Worm (Caenorhabditis elegans) whole organism, L1 larva: Measurements from ENCODE around the gene F07F6.8.

Experiments
- C34B4.2 ChIP-seq: sonication (generic microtip); optimal IDR thresholded peaks from 2 replicates; lab custom pipeline; 2017; ENCODE audit warnings: mild to moderate bottlenecking, missing genetic modification characterization, missing compliant biosample characterization
- alr-1 ChIP-seq: fragments of 200-800 bp; sonication (Bioruptor generic); optimal IDR thresholded peaks from 2 replicates; lab custom pipeline; 2018; ENCODE audit warnings: borderline replicate concordance, mild to moderate bottlenecking, missing genetic modification characterization, missing compliant biosample characterization
- aly-2 ChIP-seq: fragments of 150-350 bp; optimal IDR thresholded peaks from 2 replicates; lab custom pipeline; 2014; ENCODE audit warnings: missing biosample characterization, missing genetic modification characterization
- blmp-1 ChIP-seq: fragments of 150-350 bp; optimal IDR thresholded peaks from 2 replicates; lab custom pipeline; 2014; ENCODE audit warnings: missing biosample characterization, missing genetic modification characterization
- ceh-63 ChIP-seq: fragments of 200-800 bp; sonication (Bioruptor generic); optimal IDR thresholded peaks from 2 replicates; lab custom pipeline; 2018; ENCODE audit warnings: mild to moderate bottlenecking, missing genetic modification characterization, missing compliant biosample characterization
- ceh-90 ChIP-seq: sonication (generic microtip); optimal IDR thresholded peaks from 2 replicates; lab custom pipeline; 2016; ENCODE audit warnings: missing genetic modification characterization, missing compliant biosample characterization
- ces-1 ChIP-seq: fragments of 150-350 bp; optimal IDR thresholded peaks from 2 replicates; lab custom pipeline; 2014; ENCODE audit warnings: missing biosample characterization, missing genetic modification reagents, missing genetic modification characterization
- dsc-1 ChIP-seq: sonication (generic microtip); optimal IDR thresholded peaks from 2 replicates; lab custom pipeline; 2016; ENCODE audit warnings: mild to moderate bottlenecking, missing genetic modification characterization, missing compliant biosample characterization
- efl-1 ChIP-seq, 4 experiments: fragments of 150-350 bp; optimal IDR thresholded peaks in 3 of 4; peaks in 1 of 4; 1 replicate in 1 of 4; 2 replicates in 3 of 4; lab custom pipeline; 2014; ENCODE audit warnings: missing biosample characterization in 2 of 4, missing genetic modification characterization in 2 of 4, missing genetic modification reagents in 2 of 4
- efl-3 ChIP-seq: fragments of 200-800 bp; sonication (Bioruptor generic); optimal IDR thresholded peaks from 2 replicates; lab custom pipeline; 2018; ENCODE audit warnings: mild to moderate bottlenecking, missing genetic modification characterization, missing compliant biosample characterization
- egl-13 ChIP-seq: sonication (generic microtip); optimal IDR thresholded peaks from 2 replicates; lab custom pipeline; 2016; ENCODE audit warnings: missing genotype, missing genetic modification reagents, missing genetic modification characterization, missing compliant biosample characterization
- egl-27 ChIP-seq, 2 experiments: fragments of 150-350 bp in 1 of 2; sonication (generic microtip); optimal IDR thresholded peaks; 3 replicates each; lab custom pipeline; 2017 to 2018; ENCODE audit warnings: missing biosample characterization in 2 of 2, missing genetic modification characterization in 2 of 2, missing genetic modification reagents in 2 of 2
- fos-1 ChIP-seq: fragments of 150-350 bp; optimal IDR thresholded peaks from 2 replicates; lab custom pipeline; 2014; ENCODE audit warnings: missing biosample characterization, missing genetic modification characterization
- grh-1 ChIP-seq: fragments of 200-800 bp; sonication (Bioruptor generic); IDR thresholded peaks from 2 replicates; pipeline ENCODE4 v1.3.6; 2022; ENCODE audit warnings: missing genetic modification reagents, missing genetic modification characterization, missing compliant biosample characterization
- hlh-17 ChIP-seq: fragments of 200-800 bp; sonication (Bioruptor generic); optimal IDR thresholded peaks from 2 replicates; lab custom pipeline; 2018; ENCODE audit warnings: missing genetic modification characterization, mild to moderate bottlenecking, missing compliant biosample characterization, moderate library complexity, borderline replicate concordance
- hpl-2 ChIP-seq: fragments of 150-350 bp; optimal IDR thresholded peaks from 2 replicates; lab custom pipeline; 2014; ENCODE audit warnings: missing biosample characterization, missing genetic modification reagents, missing genetic modification characterization
- irx-1 ChIP-seq: sonication (generic microtip); optimal IDR thresholded peaks from 2 replicates; lab custom pipeline; 2016; ENCODE audit warnings: missing genetic modification characterization, missing compliant biosample characterization
- isw-1 ChIP-seq: fragments of 200-800 bp; sonication (Bioruptor generic); IDR thresholded peaks from 2 replicates; pipeline ENCODE4 v1.3.6; 2022; ENCODE audit warnings: missing genetic modification characterization, missing compliant biosample characterization
- jun-1 ChIP-seq: fragments of 150-350 bp; optimal IDR thresholded peaks from 2 replicates; lab custom pipeline; 2014; ENCODE audit warnings: missing biosample characterization, missing genetic modification reagents, missing genetic modification characterization
- lin-39 ChIP-seq: fragments of 150-350 bp; optimal IDR thresholded peaks from 2 replicates; lab custom pipeline; 2014; ENCODE audit warnings: missing biosample characterization, missing genetic modification reagents, missing genetic modification characterization
- lsy-2 ChIP-seq, 2 experiments: fragments of 150-350 bp; optimal IDR thresholded peaks; 2 replicates each; lab custom pipeline; 2014; ENCODE audit warnings: missing biosample characterization in 2 of 2, missing genetic modification characterization in 2 of 2
- mab-9 ChIP-seq: fragments of 200-800 bp; sonication (Bioruptor generic); IDR thresholded peaks from 2 replicates; pipeline ENCODE4 v1.3.6; 2022; ENCODE audit warnings: missing genetic modification reagents, missing genetic modification characterization, missing compliant biosample characterization
- mdl-1 ChIP-seq, 2 experiments: fragments of 150-350 bp; optimal IDR thresholded peaks; 2 replicates each; lab custom pipeline; 2014 to 2017; ENCODE audit warnings: missing biosample characterization in 2 of 2, missing genetic modification characterization in 2 of 2, inconsistent platforms in 1 of 2
- nhr-12 ChIP-seq: sonication (generic microtip); optimal IDR thresholded peaks from 2 replicates; lab custom pipeline; 2017; ENCODE audit warnings: missing biosample characterization, missing genetic modification characterization
- nhr-19 ChIP-seq: fragments of 200-800 bp; sonication (Bioruptor generic); conservative IDR thresholded peaks from 2 replicates; pipeline ENCODE4 v1.3.6; 2022; ENCODE audit warnings: missing genetic modification characterization, missing compliant biosample characterization
- nhr-20 ChIP-seq: sonication (generic microtip); optimal IDR thresholded peaks from 2 replicates; lab custom pipeline; 2016; ENCODE audit warnings: mild to moderate bottlenecking, missing genetic modification characterization, missing compliant biosample characterization
- nhr-237 ChIP-seq: fragments of 150-350 bp; optimal IDR thresholded peaks from 2 replicates; lab custom pipeline; 2014; ENCODE audit warnings: missing biosample characterization, missing genetic modification characterization
- nhr-28 ChIP-seq: fragments of 150-350 bp; optimal IDR thresholded peaks from 2 replicates; lab custom pipeline; 2014; ENCODE audit warnings: missing biosample characterization, missing genetic modification characterization
- nhr-47 ChIP-seq: sonication (generic microtip); optimal IDR thresholded peaks from 2 replicates; lab custom pipeline; 2016; ENCODE audit warnings: mild to moderate bottlenecking, missing genetic modification characterization, moderate library complexity, missing compliant biosample characterization
- nhr-71 ChIP-seq: sonication (generic microtip); optimal IDR thresholded peaks from 2 replicates; lab custom pipeline; 2016; ENCODE audit warnings: mild to moderate bottlenecking, missing genetic modification characterization, moderate library complexity, missing compliant biosample characterization
- nhr-77 ChIP-seq: fragments of 150-350 bp; optimal IDR thresholded peaks from 2 replicates; lab custom pipeline; 2014; ENCODE audit warnings: missing biosample characterization, missing genetic modification characterization
- nhr-84 ChIP-seq: sonication (generic microtip); optimal IDR thresholded peaks from 2 replicates; lab custom pipeline; 2017; ENCODE audit warnings: missing biosample characterization, missing genetic modification characterization
- nhr-85 ChIP-seq: sonication (generic microtip); peaks from one replicate; lab custom pipeline; 2016; ENCODE audit warnings: missing genetic modification characterization, inconsistent platforms, missing compliant biosample characterization
- pag-3 ChIP-seq: sonication (generic microtip); optimal IDR thresholded peaks from 2 replicates; lab custom pipeline; 2017; ENCODE audit warnings: missing genetic modification characterization, mild to moderate bottlenecking, missing compliant biosample characterization, antibody characterized with exemption, borderline replicate concordance; ENCODE audit not compliant: insufficient read depth
- rnt-1 ChIP-seq: sonication (generic microtip); optimal IDR thresholded peaks from 2 replicates; lab custom pipeline; 2016; ENCODE audit warnings: mild to moderate bottlenecking, missing genetic modification characterization, moderate library complexity, missing compliant biosample characterization
- skn-1 ChIP-seq: fragments of 150-350 bp; optimal IDR thresholded peaks from 2 replicates; lab custom pipeline; 2014; ENCODE audit warnings: missing biosample characterization, missing genetic modification characterization
- swsn-7 ChIP-seq: sonication (generic microtip); optimal IDR thresholded peaks from 2 replicates; lab custom pipeline; 2016; ENCODE audit warnings: missing genetic modification characterization, missing compliant biosample characterization
- tbx-2 ChIP-seq: sonication (generic microtip); optimal IDR thresholded peaks from 2 replicates; lab custom pipeline; 2016; ENCODE audit warnings: missing genetic modification characterization, missing compliant biosample characterization
- tlp-1 ChIP-seq: fragments of 150-350 bp; optimal IDR thresholded peaks from 2 replicates; lab custom pipeline; 2014; ENCODE audit warnings: missing biosample characterization, missing genetic modification characterization
- unc-130 ChIP-seq: fragments of 150-350 bp; optimal IDR thresholded peaks from 2 replicates; lab custom pipeline; 2017; ENCODE audit warnings: missing biosample characterization, missing genetic modification characterization, inconsistent platforms
- unc-30 ChIP-seq: sonication (generic microtip); optimal IDR thresholded peaks from 2 replicates; lab custom pipeline; 2017; ENCODE audit warnings: missing biosample characterization, missing genetic modification characterization
- unc-62 ChIP-seq: fragments of 150-350 bp; optimal IDR thresholded peaks from 2 replicates; lab custom pipeline; 2014; ENCODE audit warnings: missing biosample characterization, missing genetic modification reagents, missing genetic modification characterization
- unc-98 ChIP-seq: fragments of 200-800 bp; sonication (Bioruptor generic); IDR thresholded peaks from 2 replicates; pipeline ENCODE4 v1.3.6; 2022; ENCODE audit warnings: missing genetic modification characterization, missing compliant biosample characterization
- xbp-1 ChIP-seq: sonication (generic microtip); optimal IDR thresholded peaks from 2 replicates; lab custom pipeline; 2016; ENCODE audit warnings: missing genetic modification characterization, missing compliant biosample characterization
- zip-4 ChIP-seq: fragments of 200-800 bp; sonication (Bioruptor generic); optimal IDR thresholded peaks from 2 replicates; lab custom pipeline; 2018; ENCODE audit warnings: mild to moderate bottlenecking, missing genetic modification characterization, moderate library complexity, missing compliant biosample characterization
- ztf-11 ChIP-seq, 2 experiments: sonication (generic microtip); optimal IDR thresholded peaks; 2 replicates each; lab custom pipeline; 2016 to 2017; ENCODE audit warnings: missing genetic modification characterization in 2 of 2, missing biosample characterization in 1 of 2, missing compliant biosample characterization in 1 of 2
- ztf-4 ChIP-seq: fragments of 150-350 bp; optimal IDR thresholded peaks from 2 replicates; lab custom pipeline; 2014; ENCODE audit warnings: missing biosample characterization, missing genetic modification characterization

Gene F07F6.8

DNA sequence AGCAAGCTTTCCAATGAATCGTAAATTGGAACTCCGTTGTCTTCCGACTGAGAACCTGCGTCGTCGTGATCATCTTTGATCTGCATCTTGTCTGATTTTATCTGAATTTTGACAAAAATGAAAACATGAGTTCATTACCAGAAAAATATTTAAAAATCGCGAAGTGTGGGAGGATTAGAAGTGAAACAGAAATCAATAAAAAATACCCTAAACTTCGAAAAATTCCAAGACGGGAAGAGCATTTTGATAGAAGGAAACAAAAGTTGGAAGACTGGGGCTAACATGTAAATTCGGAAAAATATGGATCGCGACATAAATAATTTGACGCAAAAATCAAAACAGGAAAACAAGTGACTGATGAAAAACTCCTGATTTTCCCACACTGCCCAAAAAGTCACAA lies at the start of gene F07F6.8:
TSS of gene F07F6.8 (minus strand) at position 101 of the 400 bp plus-strand sequence.
- TF ChIP-seq nhr-84 (tag; lab: Kevin White, UChicago), result no peak

- TF ChIP-seq tbx-2 (no peak), efl-3 (GFP tag; lab: Kevin White, UChicago) (no peak), unc-98 (no peak)
These were observed 49.4 kb upstream of the F07F6.8 start, which contains the start of gene ilcr-2 for ce11 chrII:5474946-5475345. Gene ilcr-2 (plus strand): TSS chrII:5475246.

- TF ChIP-seq dsc-1 (tag; lab: Kevin White, UChicago) (peak; percentile 59), egl-13 (tag; lab: Kevin White, UChicago) (no peak), mdl-1 (tag; optimal IDR thresholded peaks at IDR 0.05; lab: Kevin White, UChicago) (peak in 1 of 2 experiments; percentile 28), zip-4 (GFP tag; lab: Kevin White, UChicago) (peak; percentile 44), nhr-20 (tag; lab: Kevin White, UChicago) (peak; percentile 73), jun-1 (peak; percentile 58), nhr-77 (tag; lab: Kevin White, UChicago) (peak; percentile 37), efl-3 (GFP tag; lab: Kevin White, UChicago) (no peak), skn-1 (tag; lab: Kevin White, UChicago) (peak; percentile 52), nhr-85 (tag; lab: Kevin White, UChicago) (peak; percentile 87), nhr-237 (tag; lab: Kevin White, UChicago) (no peak), lin-39 (tag; lab: Kevin White, UChicago) (peak; percentile 41), hlh-17 (GFP tag; lab: Kevin White, UChicago) (no peak), rnt-1 (tag; lab: Kevin White, UChicago) (peak; percentile 79), nhr-28 (tag; lab: Kevin White, UChicago) (no peak), tlp-1 (tag; lab: Kevin White, UChicago) (no peak), ceh-90 (tag; lab: Kevin White, UChicago) (no peak), nhr-84 (tag; lab: Kevin White, UChicago) (no peak), ztf-4 (tag; lab: Kevin White, UChicago) (no peak), xbp-1 (tag; lab: Kevin White, UChicago) (peak; percentile 67), efl-1 (optimal IDR thresholded peaks at IDR 0.05; lab: Kevin White, UChicago) (peak; percentile 94 to 98), efl-1 (GFP tag; optimal IDR thresholded peaks at IDR 0.05 in 1 of 2; lab: Kevin White, UChicago) (peak; percentile 99 to 100), ceh-63 (no peak), pag-3 (tag; lab: Kevin White, UChicago) (no peak), unc-98 (no peak), blmp-1 (tag; lab: Kevin White, UChicago) (peak; percentile 59), nhr-47 (peak; percentile 81), nhr-12 (tag; lab: Kevin White, UChicago) (no peak), hpl-2 (GFP tag; lab: Kevin White, UChicago) (no peak), unc-62 (GFP tag; lab: Kevin White, UChicago) (no peak), fos-1 (peak; percentile 45), aly-2 (peak; percentile 24), unc-130 (tag; lab: Kevin White, UChicago) (peak; percentile 58), lsy-2 (tag; optimal IDR thresholded peaks at IDR 0.05; lab: Kevin White, UChicago) (peak; percentile 82 to 83), mab-9 (GFP tag; lab: Robert Waterston, UW) (peak; percentile 36; the same call in 1 of the 2 replicates), ztf-11 (tag; optimal IDR thresholded peaks at IDR 0.05; lab: Kevin White, UChicago) (no peak), nhr-19 (peak; percentile 78), egl-27 (tag; optimal IDR thresholded peaks at IDR 0.05; lab: Kevin White, UChicago) (no peak), isw-1 (peak; percentile 55), C34B4.2 (no peak), ces-1 (no peak), alr-1 (tag; lab: Kevin White, UChicago) (no peak), nhr-71 (tag; lab: Kevin White, UChicago) (peak; percentile 81), unc-30 (tag; lab: Kevin White, UChicago) (no peak), swsn-7 (tag; lab: Kevin White, UChicago) (peak; percentile 76), irx-1 (peak; percentile 38), grh-1 (peak; percentile 54)
These were observed 48.5 kb upstream of the F07F6.8 start, which contains the start of gene mrps-16 for ce11 chrII:5473946-5474423. Gene mrps-16 (plus strand): TSS chrII:5474373.
